Fruit fly (Drosophila melanogaster) whole organism, prepupa: Measurements from ENCODE around the gene Octbeta1R.

Experiments used
- CG10631 ChIP-seq: fragments of 200-800 bp; sonication (Bioruptor generic); optimal IDR thresholded peaks from 2 replicates; lab custom pipeline; 2016; ENCODE audit warnings: missing biosample characterization, missing genetic modification characterization
- CG10669 ChIP-seq: fragments of 200-800 bp; sonication (Bioruptor generic); optimal IDR thresholded peaks from 3 replicates; lab custom pipeline; 2018; ENCODE audit warnings: missing biosample characterization, mild to moderate bottlenecking, missing genetic modification characterization, moderate library complexity
- CG11294 ChIP-seq: fragments of 200-800 bp; sonication (Bioruptor generic); IDR thresholded peaks from 2 replicates; pipeline ENCODE4 v1.3.6; 2022; ENCODE audit warnings: missing biosample characterization, missing genetic modification characterization
- CG11762 ChIP-seq: fragments of 200-800 bp; sonication (Bioruptor generic); optimal IDR thresholded peaks from 3 replicates; lab custom pipeline; 2016; ENCODE audit warnings: missing biosample characterization, missing genetic modification characterization; ENCODE audit not compliant: insufficient read depth
- CG1621 ChIP-seq: fragments of 200-800 bp; sonication (Bioruptor generic); optimal IDR thresholded peaks from 3 replicates; lab custom pipeline; 2018; ENCODE audit warnings: missing biosample characterization, mild to moderate bottlenecking, missing genetic modification characterization
- CG16779 ChIP-seq: fragments of 200-800 bp; sonication (Bioruptor generic); optimal IDR thresholded peaks from 3 replicates; lab custom pipeline; 2017; ENCODE audit warnings: missing biosample characterization, mild to moderate bottlenecking, missing genetic modification characterization
- CG3032 ChIP-seq: fragments of 200-800 bp; optimal IDR thresholded peaks from 2 replicates; lab custom pipeline; 2019; ENCODE audit warnings: missing biosample characterization, mild to moderate bottlenecking, missing genetic modification characterization, moderate library complexity
- CG31627 ChIP-seq: fragments of 200-800 bp; sonication (Bioruptor generic); optimal IDR thresholded peaks from 3 replicates; lab custom pipeline; 2016; ENCODE audit warnings: missing biosample characterization, missing genetic modification characterization
- CG32006 ChIP-seq: fragments of 200-800 bp; sonication (Bioruptor generic); optimal IDR thresholded peaks from 3 replicates; lab custom pipeline; 2017; ENCODE audit warnings: missing biosample characterization, mild to moderate bottlenecking, missing genetic modification characterization
- CG4318 ChIP-seq: fragments of 200-800 bp; sonication (Bioruptor generic); optimal IDR thresholded peaks from 3 replicates; lab custom pipeline; 2017; ENCODE audit warnings: missing biosample characterization, mild to moderate bottlenecking, missing genetic modification characterization
- CG6276 ChIP-seq: fragments of 200-800 bp; sonication (Bioruptor generic); optimal IDR thresholded peaks from 2 replicates; lab custom pipeline; 2017; ENCODE audit warnings: missing biosample characterization, mild to moderate bottlenecking, missing genetic modification characterization
- CG6808 ChIP-seq: fragments of 200-800 bp; sonication (Bioruptor generic); optimal IDR thresholded peaks from 3 replicates; lab custom pipeline; 2017; ENCODE audit warnings: missing biosample characterization, missing genetic modification characterization, mild to moderate bottlenecking, moderate library complexity, missing genetic modification reagents
- CG6854 ChIP-seq: fragments of 200-800 bp; sonication (Bioruptor generic); optimal IDR thresholded peaks from 2 replicates; lab custom pipeline; 2017; ENCODE audit warnings: missing biosample characterization, mild to moderate bottlenecking, missing genetic modification characterization
- Eip75B ChIP-seq: fragments of 200-800 bp; sonication (Bioruptor generic); optimal IDR thresholded peaks from 3 replicates; lab custom pipeline; 2016; ENCODE audit warnings: missing biosample characterization, missing genetic modification characterization
- Ets21C ChIP-seq: fragments of 200-800 bp; sonication (Bioruptor generic); optimal IDR thresholded peaks from 3 replicates; lab custom pipeline; 2016; ENCODE audit warnings: missing biosample characterization, missing genetic modification characterization
- Ets96B ChIP-seq: fragments of 200-800 bp; optimal IDR thresholded peaks from 2 replicates; lab custom pipeline; 2019; ENCODE audit warnings: missing biosample characterization, mild to moderate bottlenecking, missing genetic modification characterization, moderate library complexity
- Hr38 ChIP-seq: sonication (Bioruptor generic); optimal IDR thresholded peaks from 2 replicates; lab custom pipeline; 2016; ENCODE audit warnings: missing biosample characterization, missing genetic modification characterization
- Lpt ChIP-seq: fragments of 200-800 bp; sonication (Bioruptor generic); optimal IDR thresholded peaks from 3 replicates; lab custom pipeline; 2016; ENCODE audit warnings: missing biosample characterization, missing genetic modification characterization
- OdsH ChIP-seq: fragments of 200-800 bp; sonication (Bioruptor generic); optimal IDR thresholded peaks from 3 replicates; lab custom pipeline; 2016; ENCODE audit warnings: missing biosample characterization, missing genetic modification characterization
- Sox102F ChIP-seq: fragments of 200-800 bp; sonication (Bioruptor generic); optimal IDR thresholded peaks from 2 replicates; lab custom pipeline; 2016; ENCODE audit warnings: missing biosample characterization, mild to moderate bottlenecking, missing genetic modification characterization
- achi ChIP-seq: fragments of 200-800 bp; sonication (Bioruptor generic); optimal IDR thresholded peaks from 3 replicates; lab custom pipeline; 2016; ENCODE audit warnings: missing biosample characterization, missing genetic modification characterization
- acj6 ChIP-seq: fragments of 200-800 bp; sonication (Bioruptor generic); optimal IDR thresholded peaks from 3 replicates; lab custom pipeline; 2016; ENCODE audit warnings: missing biosample characterization, missing genetic modification characterization
- esn ChIP-seq: fragments of 200-800 bp; sonication (Bioruptor generic); optimal IDR thresholded peaks from 2 replicates; lab custom pipeline; 2016; ENCODE audit warnings: missing biosample characterization, mild to moderate bottlenecking, missing genetic modification characterization, moderate library complexity
- fkh ChIP-seq: fragments of 200-800 bp; sonication (Bioruptor generic); optimal IDR thresholded peaks from 3 replicates; lab custom pipeline; 2017; ENCODE audit warnings: missing biosample characterization, mild to moderate bottlenecking, missing genetic modification characterization, moderate library complexity
- lz ChIP-seq: fragments of 200-800 bp; sonication (Bioruptor generic); optimal IDR thresholded peaks from 3 replicates; lab custom pipeline; 2016; ENCODE audit warnings: missing biosample characterization, missing genetic modification characterization
- net ChIP-seq: fragments of 200-800 bp; sonication (Bioruptor generic); optimal IDR thresholded peaks from 3 replicates; lab custom pipeline; 2016; ENCODE audit warnings: missing biosample characterization, missing genetic modification characterization
- pdm3 ChIP-seq: fragments of 200-800 bp; sonication (Bioruptor generic); optimal IDR thresholded peaks from 3 replicates; lab custom pipeline; 2016; ENCODE audit warnings: missing biosample characterization, missing genetic modification characterization
- salr ChIP-seq, 2 experiments: fragments of 200-800 bp; sonication (Bioruptor generic); optimal IDR thresholded peaks; 3 replicates each; lab custom pipeline; 2016 to 2018; ENCODE audit warnings: missing biosample characterization in 2 of 2, missing genetic modification characterization in 2 of 2, mild to moderate bottlenecking in 1 of 2
- ss ChIP-seq, 2 experiments: fragments of 200-800 bp; sonication (Bioruptor generic); optimal IDR thresholded peaks; 2 replicates in 1 of 2; 3 replicates in 1 of 2; lab custom pipeline; 2017 to 2018; ENCODE audit warnings: mild to moderate bottlenecking in 2 of 2, missing biosample characterization in 2 of 2, missing genetic modification characterization in 2 of 2, moderate library complexity in 1 of 2
- svp ChIP-seq: fragments of 200-800 bp; sonication (Bioruptor generic); peaks from one replicate; lab custom pipeline; 2016; ENCODE audit warnings: missing biosample characterization, missing genetic modification characterization
- topi ChIP-seq: fragments of 200-800 bp; sonication (Bioruptor generic); optimal IDR thresholded peaks from 3 replicates; lab custom pipeline; 2016; ENCODE audit warnings: missing biosample characterization, missing genetic modification characterization

Gene Octbeta1R

dm6 chr3R:22487037-22487492, 9.9 kb upstream of the Octbeta1R start, which contains the start of gene Pfdn5:
Gene Pfdn5 (plus strand): TSS chr3R:22487039.
- TF ChIP-seq CG4318 (GFP tag; lab: Kevin White, UChicago) (no peak), CG16779 (tag; lab: Kevin White, UChicago) (no peak), Lpt (GFP tag; lab: Kevin White, UChicago) (no peak), CG6854 (GFP tag; lab: Kevin White, UChicago) (no peak), CG6276 (no peak), CG10669 (GFP tag; lab: Kevin White, UChicago) (no peak), CG11294 (GFP tag; lab: Robert Waterston, UW) (no peak), CG32006 (no peak)

dm6 chr3R:22488855-22489254, 8.2 kb upstream of the Octbeta1R start, which contains the start of gene CG5376:
Gene CG5376 (minus strand): TSS chr3R:22488955.
- TF ChIP-seq ss (GFP tag; optimal IDR thresholded peaks at IDR 0.05; lab: Kevin White, UChicago): no peak
- no peak for TF ChIP-seq Hr38 (GFP tag; lab: Kevin White, UChicago)
- TF ChIP-seq salr (GFP tag; optimal IDR thresholded peaks at IDR 0.05; lab: Kevin White, UChicago): no peak
- TF ChIP-seq topi: no peak
- no peak for TF ChIP-seq Sox102F
- TF ChIP-seq CG32006: no peak
- TF ChIP-seq CG4318 (GFP tag; lab: Kevin White, UChicago): no peak
- no peak for TF ChIP-seq Eip75B (GFP tag; lab: Kevin White, UChicago)
- TF ChIP-seq, all 60 proteins: peak for 0

- TF ChIP-seq CG1621 (no peak), lz (GFP tag; lab: Kevin White, UChicago) (peak; percentile 15), Ets96B (tag; lab: Kevin White, UChicago) (no peak), CG3032 (tag; lab: Kevin White, UChicago) (peak; percentile 27), CG31627 (GFP tag; lab: Kevin White, UChicago) (peak; percentile 13), OdsH (GFP tag; lab: Kevin White, UChicago) (no peak), esn (peak; percentile 45), CG6276 (no peak)
Measured at dm6 chr3R:22491088-22491879, 5.7 kb upstream of the Octbeta1R start, which contains the start of the genes CCT1 and tHMG1. Gene CCT1 (minus strand): TSS chr3R:22491439. Gene tHMG1 (plus strand): TSS chr3R:22491829.

dm6 chr3R:22492767-22493166, 4.2 kb upstream of the Octbeta1R start, which contains the start of gene tHMG2:
Gene tHMG2 (plus strand): TSS chr3R:22492953.
- TF ChIP-seq fkh (GFP tag; lab: Kevin White, UChicago) (no peak), CG11762 (no peak), pdm3 (GFP tag; lab: Kevin White, UChicago) (no peak), CG16779 (tag; lab: Kevin White, UChicago) (no peak), CG6276 (no peak), Ets21C (GFP tag; lab: Kevin White, UChicago) (no peak), CG11294 (GFP tag; lab: Robert Waterston, UW) (no peak), net (GFP tag; lab: Kevin White, UChicago) (no peak), acj6 (GFP tag; lab: Kevin White, UChicago) (no peak), svp (GFP tag; lab: Kevin White, UChicago) (no peak), CG10669 (GFP tag; lab: Kevin White, UChicago) (no peak), CG6808 (GFP tag; lab: Kevin White, UChicago) (no peak), achi (GFP tag; lab: Kevin White, UChicago) (no peak), CG10631 (GFP tag; lab: Kevin White, UChicago) (no peak)
